Fruit fly (Drosophila melanogaster) whole organism, wandering third instar larva: ENCODE measurements around the gene Shc.

Experiments used
- Abd-B ChIP-seq: fragments of >200 bp; optimal IDR thresholded peaks from 2 replicates; lab custom pipeline; 2017; ENCODE audit warnings: missing biosample characterization, missing genetic modification characterization
- CG32264 ChIP-seq: fragments of 200-800 bp; sonication (Bioruptor generic); optimal IDR thresholded peaks from 2 replicates; lab custom pipeline; 2016; ENCODE audit warnings: missing biosample characterization, missing genetic modification characterization
- CG9705 ChIP-seq: fragments of 200-800 bp; sonication (Bioruptor generic); optimal IDR thresholded peaks from 2 replicates; lab custom pipeline; 2018; ENCODE audit warnings: missing biosample characterization, mild to moderate bottlenecking, missing genetic modification characterization
- CrebA ChIP-seq: fragments of 200-800 bp; sonication (Bioruptor generic); optimal IDR thresholded peaks from 2 replicates; lab custom pipeline; 2016; ENCODE audit warnings: missing biosample characterization, mild to moderate bottlenecking, missing genetic modification characterization, borderline replicate concordance
- Dfd ChIP-seq: fragments of >200 bp; optimal IDR thresholded peaks from 2 replicates; lab custom pipeline; 2017; ENCODE audit warnings: missing biosample characterization, missing genetic modification characterization
- Dif ChIP-seq: fragments of 200-275, 200-300 bp; sonication (Bioruptor generic); optimal IDR thresholded peaks from 2 replicates; lab custom pipeline; 2018; ENCODE audit warnings: missing biosample characterization, missing genetic modification characterization; ENCODE audit not compliant: partially characterized antibody
- GATAd ChIP-seq: sonication (Bioruptor generic); optimal IDR thresholded peaks from 2 replicates; lab custom pipeline; 2016; ENCODE audit warnings: missing biosample characterization, missing genetic modification characterization
- HLH106 ChIP-seq: fragments of 200-800 bp; optimal IDR thresholded peaks from 3 replicates; lab custom pipeline; 2019; ENCODE audit warnings: missing biosample characterization, mild to moderate bottlenecking, missing genetic modification characterization, moderate library complexity
- Hnf4 ChIP-seq: fragments of 200-800 bp; sonication (Bioruptor generic); optimal IDR thresholded peaks from 2 replicates; lab custom pipeline; 2016; ENCODE audit warnings: missing biosample characterization, mild to moderate bottlenecking, missing genetic modification characterization
- Hr83 ChIP-seq: fragments of 200-300 bp; sonication (Bioruptor generic); optimal IDR thresholded peaks from 2 replicates; lab custom pipeline; 2016; ENCODE audit warnings: missing biosample characterization, mild to moderate bottlenecking, missing genetic modification characterization, moderate library complexity; ENCODE audit not compliant: poor library complexity, severe bottlenecking
- Jra ChIP-seq: sonication (Bioruptor generic); optimal IDR thresholded peaks from 2 replicates; lab custom pipeline; 2016; ENCODE audit warnings: missing biosample characterization, missing genetic modification characterization
- Mio ChIP-seq: sonication (Bioruptor generic); optimal IDR thresholded peaks from 2 replicates; lab custom pipeline; 2016; ENCODE audit warnings: missing biosample characterization, missing genetic modification characterization
- Myc ChIP-seq: fragments of >200 bp; optimal IDR thresholded peaks from 2 replicates; lab custom pipeline; 2017
- N ChIP-seq: fragments of >200 bp; optimal IDR thresholded peaks from 2 replicates; lab custom pipeline; 2018; ENCODE audit warnings: missing biosample characterization, missing external identifiers, missing genetic modification characterization
- OdsH ChIP-seq: fragments of 200-800 bp; sonication (Bioruptor generic); optimal IDR thresholded peaks from 2 replicates; lab custom pipeline; 2016; ENCODE audit warnings: missing biosample characterization, mild to moderate bottlenecking, missing genetic modification characterization
- Rel ChIP-seq, 2 experiments: fragments of 200-800 bp; sonication (Bioruptor generic) in 1 of 2; optimal IDR thresholded peaks; 2 replicates in 1 of 2; 3 replicates in 1 of 2; lab custom pipeline; 2016 to 2019; ENCODE audit warnings: mild to moderate bottlenecking in 2 of 2, missing biosample characterization in 2 of 2, missing genetic modification characterization in 2 of 2, moderate library complexity in 1 of 2
- Sp1 ChIP-seq: fragments of 200-800 bp; sonication (Bioruptor generic); optimal IDR thresholded peaks from 3 replicates; lab custom pipeline; 2019; ENCODE audit warnings: missing biosample characterization, mild to moderate bottlenecking, missing genetic modification characterization, moderate library complexity
- Vsx2 ChIP-seq: fragments of 200-300, 225-300 bp; sonication (Bioruptor generic); optimal IDR thresholded peaks from 2 replicates; lab custom pipeline; 2018; ENCODE audit warnings: missing biosample characterization, missing genetic modification characterization; ENCODE audit not compliant: partially characterized antibody
- br ChIP-seq: fragments of 200-800 bp; sonication (Bioruptor generic); optimal IDR thresholded peaks from 2 replicates; lab custom pipeline; 2016; ENCODE audit warnings: missing biosample characterization, missing genetic modification characterization
- brk ChIP-seq: fragments of 200-800 bp; sonication (Bioruptor generic); optimal IDR thresholded peaks from 2 replicates; lab custom pipeline; 2016; ENCODE audit warnings: missing biosample characterization, mild to moderate bottlenecking, missing genetic modification characterization
- dl ChIP-seq, 2 experiments: fragments of 175-275, 200-275 bp in 1 of 2; fragments of 200-275 bp in 1 of 2; sonication (Bioruptor generic); optimal IDR thresholded peaks; lab custom pipeline; 2018; ENCODE audit warnings: mild to moderate bottlenecking in 2 of 2, missing biosample characterization in 2 of 2, missing genetic modification characterization in 2 of 2, moderate library complexity in 2 of 2; ENCODE audit not compliant: partially characterized antibody in 2 of 2, insufficient read depth in 1 of 2
- dmrt93B ChIP-seq: fragments of 200-800 bp; sonication (Bioruptor generic); optimal IDR thresholded peaks from 2 replicates; lab custom pipeline; 2018; ENCODE audit warnings: missing biosample characterization, mild to moderate bottlenecking, missing genetic modification characterization
- dsf ChIP-seq: sonication (Bioruptor generic); optimal IDR thresholded peaks from 2 replicates; lab custom pipeline; 2016; ENCODE audit warnings: missing biosample characterization, missing genetic modification characterization, borderline replicate concordance
- foxo ChIP-seq, 2 experiments: fragments of 200-800 bp; sonication (Bioruptor generic); optimal IDR thresholded peaks; 2 replicates in 1 of 2; 3 replicates in 1 of 2; lab custom pipeline; 2016 to 2017; ENCODE audit warnings: missing biosample characterization in 2 of 2, missing genetic modification characterization in 2 of 2
- fru ChIP-seq: fragments of 200-800 bp; sonication (Bioruptor generic); optimal IDR thresholded peaks from 3 replicates; lab custom pipeline; 2016; ENCODE audit warnings: missing biosample characterization, mild to moderate bottlenecking, missing genetic modification characterization
- h ChIP-seq: fragments of 200-800 bp; sonication (Bioruptor generic); optimal IDR thresholded peaks from 3 replicates; lab custom pipeline; 2016; ENCODE audit warnings: missing biosample characterization, mild to moderate bottlenecking, missing genetic modification characterization
- jim ChIP-seq: fragments of 175-275, 200-325 bp; sonication (Bioruptor generic); optimal IDR thresholded peaks from 2 replicates; lab custom pipeline; 2016; ENCODE audit warnings: missing biosample characterization, mild to moderate bottlenecking, missing genetic modification characterization
- lola ChIP-seq: fragments of >200 bp; optimal IDR thresholded peaks from 2 replicates; lab custom pipeline; 2017; ENCODE audit warnings: missing biosample characterization, missing genetic modification characterization
- psq ChIP-seq: fragments of 200-800 bp; sonication (Bioruptor generic); optimal IDR thresholded peaks from 3 replicates; lab custom pipeline; 2017; ENCODE audit warnings: missing biosample characterization, mild to moderate bottlenecking, missing genetic modification characterization, moderate library complexity
- rgr ChIP-seq: fragments of 200-800 bp; sonication (Bioruptor generic); optimal IDR thresholded peaks from 3 replicates; lab custom pipeline; 2016; ENCODE audit warnings: missing biosample characterization, mild to moderate bottlenecking, missing genetic modification characterization
- sage ChIP-seq: fragments of 200-800 bp; sonication (Bioruptor generic); optimal IDR thresholded peaks from 2 replicates; lab custom pipeline; 2016; ENCODE audit warnings: missing biosample characterization, mild to moderate bottlenecking, missing genetic modification characterization
- sv ChIP-seq: fragments of 200-800 bp; sonication (Bioruptor generic); optimal IDR thresholded peaks from 3 replicates; lab custom pipeline; 2016; ENCODE audit warnings: missing biosample characterization, missing genetic modification characterization
- usp ChIP-seq: fragments of >200 bp; optimal IDR thresholded peaks from 2 replicates; lab custom pipeline; 2017; ENCODE audit warnings: missing biosample characterization, missing genetic modification characterization
- woc ChIP-seq: sonication (Bioruptor generic); optimal IDR thresholded peaks from 2 replicates; lab custom pipeline; 2016; ENCODE audit warnings: missing biosample characterization, mild to moderate bottlenecking, missing genetic modification characterization

The Shc gene

DNA sequence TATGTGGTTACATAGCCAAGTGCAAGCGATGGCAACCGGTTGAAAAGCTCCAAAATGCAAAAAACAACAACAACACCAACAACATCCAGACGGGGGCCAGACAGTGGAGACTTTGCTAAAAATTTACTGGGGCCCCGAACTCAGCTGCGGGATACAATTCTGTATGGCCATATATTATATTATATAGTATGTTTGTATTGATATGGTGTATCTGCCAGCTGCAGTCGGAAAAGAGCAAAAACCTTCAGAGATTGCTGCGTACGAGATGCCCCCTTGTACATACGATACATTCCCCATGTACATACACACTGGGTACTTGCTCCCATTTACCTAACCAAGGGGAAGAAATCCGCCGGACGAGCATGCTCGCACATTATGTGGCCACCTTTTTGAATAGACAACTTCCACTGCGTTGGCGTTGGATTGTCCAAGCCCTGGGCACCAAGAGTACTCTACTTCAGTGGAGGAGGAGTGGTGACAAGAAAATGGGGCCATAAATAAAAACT is 46.4 kb upstream of the Shc start:
- peak; percentile 7 for TF ChIP-seq HLH106 (tag; lab: Kevin White, UChicago)
- TF ChIP-seq dl (GFP tag; optimal IDR thresholded peaks at IDR 0.05; lab: Kevin White, UChicago; ENCODE audit: insufficient read depth in 1 of 2, partially characterized antibody in 2 of 2): peak in 1 of 2 experiments; percentile 22
- TF ChIP-seq dmrt93B: no peak
- no peak for TF ChIP-seq Mio (GFP tag; lab: Kevin White, UChicago)
- TF ChIP-seq CG9705 (GFP tag; lab: Kevin White, UChicago): peak; percentile 39
- TF ChIP-seq dsf (GFP tag; lab: Kevin White, UChicago): no peak
- TF ChIP-seq brk (GFP tag; lab: Kevin White, UChicago): no peak
- no peak for TF ChIP-seq foxo (GFP tag; optimal IDR thresholded peaks at IDR 0.05; lab: Kevin White, UChicago)
- TF ChIP-seq Sp1 (GFP tag; lab: Kevin White, UChicago): peak; percentile 36
- peak; percentile 6 for TF ChIP-seq woc (GFP tag; lab: Kevin White, UChicago)
- TF ChIP-seq N: no peak
- no peak for TF ChIP-seq Hr83 (GFP tag; lab: Kevin White, UChicago)
- no peak for TF ChIP-seq Rel (GFP tag; optimal IDR thresholded peaks at IDR 0.05; lab: Kevin White, UChicago)
- peak; percentile 70 for TF ChIP-seq Rel (tag; optimal IDR thresholded peaks at IDR 0.05; lab: Kevin White, UChicago)
- no peak for TF ChIP-seq Vsx2

DNA sequence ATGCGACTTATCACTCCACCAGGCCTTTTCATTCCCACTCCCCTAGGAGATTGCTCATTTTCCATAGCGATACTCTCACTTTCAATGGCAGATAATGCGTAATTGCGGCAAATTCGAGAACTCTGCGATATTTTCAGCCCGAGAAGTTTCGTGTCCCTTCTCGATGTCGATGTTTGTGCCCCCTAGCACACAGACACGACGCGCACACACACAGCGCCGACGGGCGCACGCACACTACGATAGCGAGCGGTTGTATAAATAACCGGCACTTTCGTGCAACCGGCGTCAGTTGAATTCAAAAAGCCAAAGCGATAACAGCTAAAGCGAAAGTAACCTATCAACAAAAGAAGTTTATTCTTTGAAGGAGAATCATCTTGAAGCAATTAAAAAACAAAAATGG is 45.2 kb upstream of the Shc start, which contains the start of gene Hsp23:
Gene Hsp23 (plus strand): TSS at position 281 of the 400 bp plus-strand sequence.
- no peak for TF ChIP-seq dsf (GFP tag; lab: Kevin White, UChicago)
- TF ChIP-seq brk (GFP tag; lab: Kevin White, UChicago): peak; percentile 71
- TF ChIP-seq fru (GFP tag; lab: Kevin White, UChicago): peak; percentile 50
- TF ChIP-seq GATAd: no peak
- no peak for TF ChIP-seq sv (GFP tag; lab: Kevin White, UChicago)
- TF ChIP-seq Sp1 (GFP tag; lab: Kevin White, UChicago): peak; percentile 27
- TF ChIP-seq CrebA (GFP tag; lab: Kevin White, UChicago): peak; percentile 58
- TF ChIP-seq lola (GFP tag; lab: Kevin White, UChicago): no peak
- peak; percentile 88 for TF ChIP-seq Hr83 (GFP tag; lab: Kevin White, UChicago)
- peak; percentile 26 for TF ChIP-seq woc (GFP tag; lab: Kevin White, UChicago)
- TF ChIP-seq Abd-B (GFP tag; lab: Kevin White, UChicago): no peak
- no peak for TF ChIP-seq N
- peak in 1 of 2 experiments; percentile 7 for TF ChIP-seq dl (GFP tag; optimal IDR thresholded peaks at IDR 0.05; lab: Kevin White, UChicago; ENCODE audit: insufficient read depth in 1 of 2, partially characterized antibody in 2 of 2)
- peak; percentile 12 for TF ChIP-seq CG32264
- TF ChIP-seq Myc: no peak
- no peak for TF ChIP-seq Dfd
- TF ChIP-seq Dif (GFP tag; lab: Kevin White, UChicago): peak; percentile 59
- TF ChIP-seq br (GFP tag; lab: Kevin White, UChicago): peak; percentile 60
- TF ChIP-seq usp: no peak
- peak; percentile 28 for TF ChIP-seq HLH106 (tag; lab: Kevin White, UChicago)
- TF ChIP-seq foxo (GFP tag; optimal IDR thresholded peaks at IDR 0.05; lab: Kevin White, UChicago): peak; percentile 43 to 45
- no peak for TF ChIP-seq Rel (GFP tag; optimal IDR thresholded peaks at IDR 0.05; lab: Kevin White, UChicago)
- TF ChIP-seq Rel (tag; optimal IDR thresholded peaks at IDR 0.05; lab: Kevin White, UChicago): peak; percentile 47
- peak; percentile 66 for TF ChIP-seq psq (GFP tag; lab: Kevin White, UChicago)
- peak; percentile 37 for TF ChIP-seq rgr (GFP tag; lab: Kevin White, UChicago)
- no peak for TF ChIP-seq Vsx2
- TF ChIP-seq Jra (GFP tag; lab: Kevin White, UChicago): peak; percentile 32
- no peak for TF ChIP-seq CG9705 (GFP tag; lab: Kevin White, UChicago)
- peak; percentile 35 for TF ChIP-seq h
- TF ChIP-seq Hnf4 (GFP tag; lab: Kevin White, UChicago): peak; percentile 59
- peak; percentile 6 for TF ChIP-seq sage (GFP tag; lab: Kevin White, UChicago)
- TF ChIP-seq jim (GFP tag; lab: Kevin White, UChicago): no peak
- peak; percentile 53 for TF ChIP-seq OdsH (GFP tag; lab: Kevin White, UChicago)
